Worm (Caenorhabditis elegans) whole organism, L2 larva: ENCODE results near the gene srd-2.

Source experiments
- C34F6.9 ChIP-seq: fragments of 150-350 bp; optimal IDR thresholded peaks from 2 replicates; lab custom pipeline; 2014; ENCODE audit warnings: missing biosample characterization, missing genetic modification characterization
- F13H6.1 ChIP-seq: sonication (generic microtip); optimal IDR thresholded peaks from 2 replicates; lab custom pipeline; 2016; ENCODE audit warnings: missing genetic modification characterization, missing compliant biosample characterization
- R02D3.7 ChIP-seq: fragments of 150-350 bp; optimal IDR thresholded peaks from 2 replicates; lab custom pipeline; 2014; ENCODE audit warnings: missing biosample characterization, missing genetic modification characterization
- ama-1 ChIP-seq: fragments of 150-350 bp; optimal IDR thresholded peaks from 2 replicates; lab custom pipeline; 2018; ENCODE audit warnings: inconsistent platforms
- blmp-1 ChIP-seq: sonication (generic microtip); optimal IDR thresholded peaks from 2 replicates; lab custom pipeline; 2017; ENCODE audit warnings: missing genetic modification characterization, mild to moderate bottlenecking, missing compliant biosample characterization, antibody characterized with exemption, moderate library complexity; ENCODE audit not compliant: insufficient read depth
- ceh-16 ChIP-seq: fragments of 150-350 bp; optimal IDR thresholded peaks from 2 replicates; lab custom pipeline; 2014; ENCODE audit warnings: missing biosample characterization, missing genetic modification characterization
- ceh-82 ChIP-seq: fragments of 150-350 bp; optimal IDR thresholded peaks from 2 replicates; lab custom pipeline; 2014; ENCODE audit warnings: missing biosample characterization, missing genetic modification characterization
- crh-2 ChIP-seq: sonication (generic microtip); optimal IDR thresholded peaks from 2 replicates; lab custom pipeline; 2017; ENCODE audit warnings: missing biosample characterization, missing genetic modification characterization
- egl-27 ChIP-seq: sonication (generic microtip); optimal IDR thresholded peaks from 3 replicates; lab custom pipeline; 2017; ENCODE audit warnings: missing biosample characterization, missing genetic modification reagents, missing genetic modification characterization
- elt-1 ChIP-seq: fragments of 150-350 bp; optimal IDR thresholded peaks from 2 replicates; lab custom pipeline; 2014; ENCODE audit warnings: missing biosample characterization, missing genetic modification characterization
- elt-3 ChIP-seq: sonication (generic microtip); optimal IDR thresholded peaks from 2 replicates; lab custom pipeline; 2017; ENCODE audit warnings: missing biosample characterization, missing genetic modification characterization
- fos-1 ChIP-seq: fragments of 150-350 bp; optimal IDR thresholded peaks from 2 replicates; lab custom pipeline; 2014; ENCODE audit warnings: missing biosample characterization, missing genetic modification characterization
- gmeb-1 ChIP-seq: fragments of 150-350 bp; optimal IDR thresholded peaks from 2 replicates; lab custom pipeline; 2014; ENCODE audit warnings: missing biosample characterization, missing genetic modification characterization
- lin-13 ChIP-seq: fragments of 150-350 bp; optimal IDR thresholded peaks from 2 replicates; lab custom pipeline; 2014; ENCODE audit warnings: missing biosample characterization, missing genetic modification reagents, missing genetic modification characterization
- lin-39 ChIP-seq: fragments of 150-350 bp; optimal IDR thresholded peaks from 2 replicates; lab custom pipeline; 2014; ENCODE audit warnings: missing biosample characterization, missing genetic modification reagents, missing genetic modification characterization
- mab-5 ChIP-seq: fragments of 150-350 bp; optimal IDR thresholded peaks from 2 replicates; lab custom pipeline; 2014; ENCODE audit warnings: missing biosample characterization, missing genetic modification characterization
- mbf-1 ChIP-seq: sonication (generic microtip); optimal IDR thresholded peaks from 2 replicates; lab custom pipeline; 2017; ENCODE audit warnings: missing biosample characterization, missing genetic modification characterization
- nhr-11 ChIP-seq: fragments of 150-350 bp; optimal IDR thresholded peaks from 2 replicates; lab custom pipeline; 2014; ENCODE audit warnings: missing biosample characterization, missing genetic modification characterization
- nhr-129 ChIP-seq: fragments of 150-350 bp; optimal IDR thresholded peaks from 2 replicates; lab custom pipeline; 2014; ENCODE audit warnings: missing biosample characterization, missing genetic modification characterization
- nhr-23 ChIP-seq: fragments of 150-350 bp; optimal IDR thresholded peaks from 2 replicates; lab custom pipeline; 2014; ENCODE audit warnings: missing biosample characterization, missing genetic modification reagents, missing genetic modification characterization
- nhr-237 ChIP-seq: fragments of 150-350 bp; optimal IDR thresholded peaks from 2 replicates; lab custom pipeline; 2014; ENCODE audit warnings: missing biosample characterization, missing genetic modification characterization
- nhr-6 ChIP-seq: fragments of 150-350 bp; optimal IDR thresholded peaks from 2 replicates; lab custom pipeline; 2014; ENCODE audit warnings: missing biosample characterization, missing genetic modification characterization
- nhr-77 ChIP-seq: fragments of 150-350 bp; optimal IDR thresholded peaks from 2 replicates; lab custom pipeline; 2014; ENCODE audit warnings: missing biosample characterization, missing genetic modification characterization
- peb-1 ChIP-seq: fragments of 150-350 bp; optimal IDR thresholded peaks from 2 replicates; lab custom pipeline; 2014; ENCODE audit warnings: missing biosample characterization, missing genetic modification characterization
- snpc-4 ChIP-seq: fragments of 150-350 bp; optimal IDR thresholded peaks from 2 replicates; lab custom pipeline; 2014; ENCODE audit warnings: missing biosample characterization, missing genetic modification characterization
- unc-39 ChIP-seq: fragments of 150-350 bp; optimal IDR thresholded peaks from 2 replicates; lab custom pipeline; 2014; ENCODE audit warnings: missing biosample characterization, missing genetic modification characterization
- unc-55 ChIP-seq: fragments of 150-350 bp; sonication (generic microtip); optimal IDR thresholded peaks from 3 replicates; lab custom pipeline; 2014; ENCODE audit warnings: missing biosample characterization, missing genetic modification reagents, missing genetic modification characterization
- unc-62 ChIP-seq: fragments of 150-350 bp; optimal IDR thresholded peaks from 2 replicates; lab custom pipeline; 2014; ENCODE audit warnings: missing biosample characterization, missing genetic modification reagents, missing genetic modification characterization
- zag-1 ChIP-seq: fragments of 150-350 bp; optimal IDR thresholded peaks from 2 replicates; lab custom pipeline; 2014; ENCODE audit warnings: missing biosample characterization, missing genetic modification characterization
- ztf-1 ChIP-seq: fragments of 200-800 bp; sonication (Bioruptor generic); conservative IDR thresholded peaks from 2 replicates; pipeline ENCODE4 v1.3.6; 2022; ENCODE audit warnings: missing genetic modification characterization, missing compliant biosample characterization
- ztf-11 ChIP-seq: sonication (generic microtip); optimal IDR thresholded peaks from 2 replicates; lab custom pipeline; 2017; ENCODE audit warnings: missing biosample characterization, missing genetic modification characterization
- ztf-4 ChIP-seq: fragments of 150-350 bp; optimal IDR thresholded peaks from 2 replicates; lab custom pipeline; 2014; ENCODE audit warnings: missing biosample characterization, missing genetic modification characterization

The srd-2 gene

DNA sequence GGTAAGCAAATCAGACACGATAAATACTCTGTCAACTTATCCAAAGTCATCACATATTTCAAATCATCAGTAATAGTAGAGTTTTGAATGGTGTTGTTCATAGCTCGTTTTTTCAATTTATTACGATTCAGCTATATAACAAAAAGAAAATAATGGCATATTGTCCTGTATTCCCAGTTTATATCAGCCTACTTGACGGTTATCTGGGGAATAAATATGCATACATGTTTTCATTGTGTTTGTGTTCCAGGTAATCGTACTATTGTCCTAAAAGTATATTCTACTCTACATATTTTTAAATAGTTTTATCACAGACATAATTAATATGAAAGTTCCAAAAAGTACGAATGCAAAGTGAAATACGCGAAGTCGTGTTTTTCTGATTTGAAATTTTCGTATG lies at the start of gene srd-2:
TSS of gene srd-2 (minus strand) at position 101 of the 400 bp plus-strand sequence.
- no peak for TF ChIP-seq lin-39
- no peak for TF ChIP-seq blmp-1 (tag; lab: Kevin White, UChicago)
- TF ChIP-seq nhr-237, result no peak
- no peak for TF ChIP-seq egl-27
- TF ChIP-seq ceh-16 (tag; lab: Kevin White, UChicago), result no peak
- no peak for TF ChIP-seq ztf-1 (GFP tag; lab: Robert Waterston, UW)
- TF ChIP-seq crh-2, result no peak

DNA sequence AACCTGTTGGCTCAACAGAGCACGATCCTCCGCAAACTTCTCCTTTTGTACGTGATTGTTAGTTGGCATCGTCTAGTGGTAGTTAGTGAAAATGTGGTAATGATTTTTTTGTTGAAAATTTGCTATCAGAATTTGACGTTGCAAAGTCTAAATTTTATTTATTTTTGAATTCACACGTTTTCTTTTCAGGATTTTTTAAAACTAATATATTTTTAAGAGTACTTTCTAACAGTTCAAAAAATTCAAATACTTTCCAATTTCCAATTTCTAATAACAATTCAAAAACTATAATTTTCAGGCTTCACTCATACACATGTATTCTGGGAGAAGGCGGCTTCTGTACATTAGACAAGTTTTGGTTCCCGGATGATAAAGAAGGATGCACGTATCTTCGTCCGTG lies 46.7 kb upstream of the srd-2 start, which contains the start of gene ubxn-5:
TSS of gene ubxn-5 (minus strand) at position 101 of the 400 bp plus-strand sequence.
- TF ChIP-seq peb-1 (tag; lab: Kevin White, UChicago) (no peak), unc-62 (GFP tag; lab: Kevin White, UChicago) (no peak), ztf-11 (no peak), ama-1 (lab: Kevin White, UChicago) (no peak), lin-13 (no peak), mbf-1 (tag; lab: Kevin White, UChicago) (no peak), gmeb-1 (tag; lab: Kevin White, UChicago) (no peak), unc-55 (no peak), R02D3.7 (no peak), nhr-237 (no peak), nhr-6 (tag; lab: Kevin White, UChicago) (no peak), nhr-77 (tag; lab: Kevin White, UChicago) (no peak), blmp-1 (tag; lab: Kevin White, UChicago) (no peak), ztf-4 (no peak), F13H6.1 (tag; lab: Kevin White, UChicago) (no peak)

DNA sequence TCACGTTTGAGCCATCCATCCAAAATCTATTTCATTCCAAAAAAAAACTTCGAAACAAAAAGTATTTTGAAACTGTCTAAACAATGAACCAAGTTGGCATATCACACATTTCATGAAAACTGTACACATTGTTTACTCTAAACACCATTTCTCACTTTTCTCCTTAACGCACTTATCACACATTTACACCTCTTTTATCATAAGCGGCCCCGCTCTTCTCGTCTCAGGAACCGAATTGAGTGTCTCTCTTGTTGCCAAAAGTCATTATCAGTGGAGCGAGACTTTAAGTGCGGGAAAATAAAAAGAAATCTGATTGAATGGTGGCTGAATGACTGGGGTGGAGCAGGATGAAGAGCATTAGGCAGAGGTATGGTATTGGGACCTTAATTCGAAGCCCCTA lies 44.2 kb upstream of the srd-2 start:
- TF ChIP-seq snpc-4 (tag; lab: Kevin White, UChicago), result no peak
- TF ChIP-seq fos-1 (tag; lab: Kevin White, UChicago), result peak; percentile 39

DNA sequence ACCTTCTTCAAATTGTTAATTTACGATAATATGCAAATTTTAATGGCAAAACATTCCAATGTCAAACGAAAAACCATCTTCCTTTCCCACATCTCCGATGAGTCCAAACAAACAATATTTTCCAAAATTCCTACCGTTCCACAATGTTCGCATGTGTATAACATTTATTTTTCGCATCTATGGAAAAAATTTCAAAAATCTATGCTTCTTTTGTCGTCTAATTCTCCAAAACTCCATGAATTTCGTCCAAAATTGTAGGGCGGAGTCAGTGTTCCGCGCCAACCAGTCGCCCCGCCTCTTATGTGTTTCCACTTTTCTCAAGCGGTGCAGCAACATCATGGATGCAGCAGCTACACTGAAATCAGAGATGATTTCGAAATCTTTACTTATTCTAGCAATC lies 43.3 kb upstream of the srd-2 start, which contains the start of gene T01E8.8:
TSS of gene T01E8.8 (plus strand) at position 301 of the 400 bp plus-strand sequence.
- TF ChIP-seq ztf-4, result no peak
- no peak for TF ChIP-seq ztf-1 (GFP tag; lab: Robert Waterston, UW)
- no peak for TF ChIP-seq F13H6.1 (tag; lab: Kevin White, UChicago)
- no peak for TF ChIP-seq C34F6.9 (tag; lab: Kevin White, UChicago)
- no peak for TF ChIP-seq nhr-11 (tag; lab: Kevin White, UChicago)

DNA sequence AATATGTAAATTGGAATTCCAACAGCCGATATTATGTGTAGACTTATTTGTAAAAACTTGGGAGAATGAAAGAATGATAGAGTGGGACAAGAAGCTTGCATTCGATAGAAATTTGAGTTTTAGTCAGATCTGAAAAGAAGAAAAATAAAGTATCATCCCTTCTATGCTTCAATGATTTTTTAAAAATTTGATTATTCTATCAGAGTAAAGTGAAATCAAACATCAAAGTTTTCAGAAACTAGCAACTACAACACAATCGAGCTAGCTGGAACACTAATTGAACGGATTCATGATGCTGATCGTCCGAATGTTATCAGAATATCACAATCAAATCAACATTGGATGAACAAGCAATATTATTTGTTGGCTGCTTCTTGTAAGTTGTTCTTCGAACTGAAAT lies 39.3 kb upstream of the srd-2 start, which contains the start of gene srh-135:
TSS of gene srh-135 (minus strand) at position 101 of the 400 bp plus-strand sequence.
- TF ChIP-seq ceh-16 (tag; lab: Kevin White, UChicago) (no peak), ceh-82 (tag; lab: Kevin White, UChicago) (no peak), ama-1 (lab: Kevin White, UChicago) (no peak), lin-39 (no peak), mab-5 (tag; lab: Kevin White, UChicago) (no peak), gmeb-1 (tag; lab: Kevin White, UChicago) (no peak), C34F6.9 (tag; lab: Kevin White, UChicago) (no peak), elt-3 (tag; lab: Kevin White, UChicago) (no peak), crh-2 (no peak), unc-62 (GFP tag; lab: Kevin White, UChicago) (no peak), elt-1 (tag; lab: Kevin White, UChicago) (no peak), nhr-129 (tag; lab: Kevin White, UChicago) (no peak), blmp-1 (tag; lab: Kevin White, UChicago) (no peak)
- TF ChIP-seq, all 48 proteins: peak for 0

DNA sequence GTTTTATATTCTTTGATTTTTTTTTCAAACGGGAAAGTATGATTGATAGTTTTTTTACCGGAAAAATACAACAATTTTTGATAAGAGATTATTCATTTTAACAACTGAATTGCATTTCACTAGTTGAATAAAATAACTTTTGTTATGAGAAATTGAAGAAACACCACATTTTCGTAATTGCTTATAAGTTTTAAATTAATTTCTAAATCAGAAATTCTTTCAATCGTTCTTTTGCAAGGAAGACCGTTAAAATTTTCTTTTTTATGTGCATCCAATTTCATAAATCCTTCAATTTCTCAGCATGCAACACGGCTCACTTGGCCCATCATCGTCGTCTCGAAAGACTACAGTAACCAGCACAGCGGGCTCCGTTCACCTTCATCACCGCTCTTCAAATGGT lies 34.9 kb upstream of the srd-2 start, which contains the start of gene plc-3:
TSS of gene plc-3 (plus strand) at position 301 of the 400 bp plus-strand sequence.
- TF ChIP-seq zag-1 (tag; lab: Kevin White, UChicago) (no peak), nhr-23 (tag; lab: Kevin White, UChicago) (no peak), snpc-4 (tag; lab: Kevin White, UChicago) (no peak), fos-1 (tag; lab: Kevin White, UChicago) (no peak), unc-39 (tag; lab: Kevin White, UChicago) (no peak), blmp-1 (tag; lab: Kevin White, UChicago) (no peak), R02D3.7 (no peak)
